Worm (Caenorhabditis elegans): ENCODE results near the gene plc-1.

The plc-1 gene

DNA sequence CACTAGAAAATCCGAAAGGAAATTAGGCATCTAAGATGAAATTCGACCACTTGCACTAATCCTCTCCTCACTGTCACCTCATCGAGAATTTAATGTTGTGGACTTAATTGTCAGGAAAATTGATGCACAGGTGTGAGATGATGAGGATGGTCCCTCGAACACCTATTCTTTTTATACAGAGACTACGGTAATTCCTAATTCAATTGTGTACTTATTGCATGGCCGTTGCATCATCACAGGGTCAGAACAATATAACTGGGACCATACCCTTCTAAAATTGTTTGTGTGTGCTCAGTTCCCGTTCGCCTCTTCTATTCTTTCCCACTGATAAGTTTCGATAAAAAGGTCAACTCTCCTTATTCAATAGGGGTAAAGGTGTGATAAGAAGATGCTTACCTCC, 5.7 kb upstream of the plc-1 start:
- TF ChIP-seq mab-5 (tag; optimal IDR thresholded peaks at IDR 0.05) (no peak), cnd-1 (tag; optimal IDR thresholded peaks at IDR 0.05) (no peak), ztf-11 (tag; optimal IDR thresholded peaks at IDR 0.05) (no peak), mls-2 (tag; optimal IDR thresholded peaks at IDR 0.05) (no peak), nhr-237 (tag; optimal IDR thresholded peaks at IDR 0.05) (no peak), lin-32 (GFP tag; optimal IDR thresholded peaks at IDR 0.05) (no peak), zip-8 (tag; optimal IDR thresholded peaks at IDR 0.05) (peak; percentile 79), elt-3 (tag; optimal IDR thresholded peaks at IDR 0.05) (no peak), drap-1 (GFP tag; optimal IDR thresholded peaks at IDR 0.05) (no peak), lsy-2 (tag; optimal IDR thresholded peaks at IDR 0.05) (peak; percentile 34), hlh-1 (tag; optimal IDR thresholded peaks at IDR 0.05) (no peak), nhr-2 (tag; optimal IDR thresholded peaks at IDR 0.05) (peak; percentile 92)

DNA sequence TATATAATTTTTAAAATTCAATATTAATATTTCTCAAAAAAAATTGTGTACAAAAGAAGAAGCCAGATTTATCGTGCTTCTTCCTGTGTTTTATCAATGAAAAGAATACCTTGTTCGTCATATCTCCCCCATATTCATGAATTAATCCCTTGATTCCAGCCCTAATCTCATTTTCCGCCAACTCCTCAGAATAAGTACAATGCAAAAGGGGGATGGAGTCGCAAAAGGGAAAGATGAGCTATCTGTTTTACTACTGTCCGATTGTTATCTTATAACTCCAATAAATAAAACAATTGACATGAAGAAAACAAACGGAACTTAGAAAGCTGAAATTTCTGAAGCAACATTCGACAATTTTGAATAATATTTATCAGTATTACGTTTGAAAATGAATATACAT, 841 bp downstream of the plc-1 start:
- TF ChIP-seq ztf-11 (tag; optimal IDR thresholded peaks at IDR 0.05), result no peak
- no peak for TF ChIP-seq blmp-1 (tag; optimal IDR thresholded peaks at IDR 0.05)
- no peak for TF ChIP-seq unc-62 (GFP tag; optimal IDR thresholded peaks at IDR 0.05)
- TF ChIP-seq lin-13 (tag; optimal IDR thresholded peaks at IDR 0.05), result no peak

DNA sequence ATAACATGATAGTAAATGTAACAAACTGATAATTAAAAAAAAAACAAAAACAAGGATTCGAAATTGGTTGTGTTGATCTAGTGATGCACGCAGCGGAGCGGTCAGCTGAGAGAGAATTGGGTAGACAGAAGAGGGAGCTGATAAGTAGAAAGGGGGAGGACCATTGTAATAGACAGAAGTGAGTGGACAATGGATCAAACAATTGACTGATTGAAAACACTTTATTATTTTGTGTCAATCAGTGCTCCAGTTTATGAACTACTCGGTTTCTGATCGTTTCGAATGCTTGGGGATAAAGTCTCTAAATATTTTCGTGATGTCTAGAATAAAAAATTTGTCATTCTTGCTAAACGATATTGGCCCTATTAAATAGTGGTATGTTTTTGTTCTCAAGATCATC, 3.9 kb downstream of the plc-1 start:
- no peak for TF ChIP-seq sem-2 (GFP tag; optimal IDR thresholded peaks at IDR 0.05)
- no peak for TF ChIP-seq blmp-1 (tag; optimal IDR thresholded peaks at IDR 0.05)
- peak; percentile 67 for TF ChIP-seq unc-62 (GFP tag; optimal IDR thresholded peaks at IDR 0.05)
- no peak for TF ChIP-seq unc-120 (tag; optimal IDR thresholded peaks at IDR 0.05; ENCODE audit: poor library complexity, severe bottlenecking)
- no peak for TF ChIP-seq pha-4 (tag; optimal IDR thresholded peaks at IDR 0.05)
- TF ChIP-seq hlh-1 (tag; optimal IDR thresholded peaks at IDR 0.05), result peak; percentile 31
- TF ChIP-seq unc-39 (tag; optimal IDR thresholded peaks at IDR 0.05), result no peak
- TF ChIP-seq nhr-2 (tag; optimal IDR thresholded peaks at IDR 0.05), result no peak

DNA sequence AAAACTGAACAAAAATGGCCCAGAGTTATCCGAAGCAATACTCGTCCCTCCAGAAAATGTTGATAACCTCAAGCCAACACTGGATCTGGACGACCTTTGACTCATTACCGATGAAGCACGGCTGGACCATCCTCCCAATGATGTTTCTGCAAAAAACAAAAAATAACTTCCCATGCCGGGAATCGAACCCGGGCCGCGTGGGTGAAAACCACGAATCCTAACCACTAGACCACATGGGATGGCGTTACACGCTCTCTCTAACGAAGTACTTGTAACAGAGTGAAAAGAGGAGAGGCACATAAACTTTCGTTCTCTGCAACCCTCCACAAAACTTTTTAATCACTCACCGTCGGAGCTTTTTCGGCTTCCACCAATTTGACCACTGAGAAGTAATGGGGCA, 17.3 kb downstream of the plc-1 start:
- TF ChIP-seq ham-2 (GFP tag; optimal IDR thresholded peaks at IDR 0.05) (peak; percentile 28), drap-1 (GFP tag; optimal IDR thresholded peaks at IDR 0.05) (peak; percentile 67), ceh-43 (GFP tag; optimal IDR thresholded peaks at IDR 0.05) (no peak), zip-8 (tag; optimal IDR thresholded peaks at IDR 0.05) (no peak), hlh-1 (tag; optimal IDR thresholded peaks at IDR 0.05) (peak; percentile 22), unc-120 (tag; optimal IDR thresholded peaks at IDR 0.05; ENCODE audit: poor library complexity, severe bottlenecking) (peak; percentile 40), ceh-83 (GFP tag; optimal IDR thresholded peaks at IDR 0.05) (peak; percentile 75), blmp-1 (tag; optimal IDR thresholded peaks at IDR 0.05) (no peak), mep-1 (tag; optimal IDR thresholded peaks at IDR 0.05) (no peak), unc-39 (tag; optimal IDR thresholded peaks at IDR 0.05) (no peak), lin-32 (GFP tag; optimal IDR thresholded peaks at IDR 0.05) (no peak), mls-2 (tag; optimal IDR thresholded peaks at IDR 0.05) (peak; percentile 70), snpc-4 (tag; optimal IDR thresholded peaks at IDR 0.05) (no peak), unc-62 (GFP tag; optimal IDR thresholded peaks at IDR 0.05) (no peak), cnd-1 (tag; optimal IDR thresholded peaks at IDR 0.05) (peak; percentile 64), elt-1 (tag; optimal IDR thresholded peaks at IDR 0.05; ENCODE audit: borderline replicate concordance, insufficient read depth) (no peak), bed-3 (GFP tag; optimal IDR thresholded peaks at IDR 0.05) (peak; percentile 25), tbx-8 (GFP tag; optimal IDR thresholded peaks at IDR 0.05) (no peak), nhr-237 (tag; optimal IDR thresholded peaks at IDR 0.05) (no peak), nhr-28 (tag; optimal IDR thresholded peaks at IDR 0.05) (no peak), flh-1 (GFP tag; optimal IDR thresholded peaks at IDR 0.05) (no peak), sem-2 (GFP tag; optimal IDR thresholded peaks at IDR 0.05) (peak; percentile 38), M03D4.4 (tag; optimal IDR thresholded peaks at IDR 0.05) (peak; percentile 71), nhr-2 (tag; optimal IDR thresholded peaks at IDR 0.05) (no peak), lsy-2 (tag; optimal IDR thresholded peaks at IDR 0.05) (no peak), mab-5 (tag; optimal IDR thresholded peaks at IDR 0.05) (no peak), pha-4 (tag; optimal IDR thresholded peaks at IDR 0.05) (no peak), nhr-76 (tag; optimal IDR thresholded peaks at IDR 0.05) (no peak), lin-13 (tag; optimal IDR thresholded peaks at IDR 0.05) (no peak), elt-3 (tag; optimal IDR thresholded peaks at IDR 0.05) (no peak), sptf-1 (tag; optimal IDR thresholded peaks at IDR 0.05) (peak; percentile 77), ceh-39 (tag; optimal IDR thresholded peaks at IDR 0.05) (no peak), nhr-12 (tag; optimal IDR thresholded peaks at IDR 0.05) (no peak), ztf-11 (tag; optimal IDR thresholded peaks at IDR 0.05) (no peak), ces-1 (GFP tag; optimal IDR thresholded peaks at IDR 0.05) (no peak)

All from whole organism, mixed stage, embryonic.